Fruit fly (Drosophila melanogaster): Measurements from ENCODE around the gene Osi23.

The Osi23 gene

dm6 chr3R:30461608-30462243 is 16.9 kb upstream of the Osi23 start:
- TF ChIP-seq psq (optimal IDR thresholded peaks at IDR 0.05), result no peak
- TF ChIP-seq Myc (optimal IDR thresholded peaks at IDR 0.05), result no peak
- no peak for TF ChIP-seq h (optimal IDR thresholded peaks at IDR 0.05)
- no peak for TF ChIP-seq insv (optimal IDR thresholded peaks at IDR 0.05)
- TF ChIP-seq ttk (optimal IDR thresholded peaks at IDR 0.05), result no peak
- no peak for TF ChIP-seq Sin3A (optimal IDR thresholded peaks at IDR 0.05)

dm6 chr3R:30460187-30460586 is 15.3 kb upstream of the Osi23 start:
- no peak for TF ChIP-seq ttk (optimal IDR thresholded peaks at IDR 0.05)
- TF ChIP-seq Myc (optimal IDR thresholded peaks at IDR 0.05), result no peak
- no peak for TF ChIP-seq psq (optimal IDR thresholded peaks at IDR 0.05)
- TF ChIP-seq insv (optimal IDR thresholded peaks at IDR 0.05), result no peak
- TF ChIP-seq h (optimal IDR thresholded peaks at IDR 0.05), result no peak
- TF ChIP-seq Sin3A (optimal IDR thresholded peaks at IDR 0.05), result no peak

- TF ChIP-seq h (optimal IDR thresholded peaks at IDR 0.05), result no peak
These were observed 14.5 kb upstream of the Osi23 start, which contains the start of the genes CG2224 and CDase for dm6 chr3R:30459066-30459935. CG2224 (minus strand) TSS chr3R:30459300. CDase (plus strand) TSS chr3R:30459521.

DNA sequence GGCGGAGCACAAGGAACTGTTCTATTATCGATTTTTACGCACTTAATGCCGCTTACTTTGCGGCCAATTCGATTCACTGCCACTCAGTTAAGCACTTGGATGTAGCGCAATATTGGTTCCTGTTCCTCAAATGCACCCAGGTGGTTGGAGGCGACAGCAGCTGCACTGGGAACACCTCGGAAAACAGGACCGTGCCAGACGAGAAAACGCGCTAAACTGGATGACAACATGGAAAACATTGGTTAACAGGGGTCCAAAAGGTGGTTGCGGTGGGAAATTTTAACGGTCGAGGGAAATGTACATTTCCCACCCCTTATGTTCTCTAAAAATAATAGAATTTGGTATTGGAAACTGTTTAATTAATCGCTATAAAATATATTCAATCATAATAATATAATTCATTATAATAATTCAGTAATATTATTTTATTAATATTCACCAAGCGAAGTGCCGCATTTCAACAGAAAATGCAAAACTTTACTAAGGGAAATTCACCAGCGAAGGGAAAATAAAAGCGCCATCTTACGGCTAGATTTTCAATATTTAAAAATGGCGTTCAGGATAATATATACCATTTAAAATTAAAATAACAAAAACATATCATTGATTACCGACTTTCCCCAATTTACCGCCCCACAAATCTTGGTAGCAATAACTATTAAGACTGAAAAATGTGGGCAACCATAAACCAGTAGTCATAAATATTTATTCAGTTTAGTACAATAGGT is 11.1 kb upstream of the Osi23 start, which contains the start of gene aralar1:
Gene aralar1, minus strand, starts transcription at position 51 of the 728 bp plus-strand sequence.
- TF ChIP-seq h (optimal IDR thresholded peaks at IDR 0.05) (no peak), Sin3A (optimal IDR thresholded peaks at IDR 0.05) (no peak), insv (optimal IDR thresholded peaks at IDR 0.05) (no peak), psq (optimal IDR thresholded peaks at IDR 0.05) (no peak), ttk (optimal IDR thresholded peaks at IDR 0.05) (no peak), Myc (optimal IDR thresholded peaks at IDR 0.05) (no peak)

- TF ChIP-seq Myc (optimal IDR thresholded peaks at IDR 0.05) (no peak), h (optimal IDR thresholded peaks at IDR 0.05) (no peak), psq (optimal IDR thresholded peaks at IDR 0.05) (no peak), insv (optimal IDR thresholded peaks at IDR 0.05) (no peak), ttk (optimal IDR thresholded peaks at IDR 0.05) (no peak), Sin3A (optimal IDR thresholded peaks at IDR 0.05) (no peak)
These were observed 9.6 kb upstream of the Osi23 start for dm6 chr3R:30454442-30454841.

- no peak for TF ChIP-seq h (optimal IDR thresholded peaks at IDR 0.05)
- no peak for TF ChIP-seq Myc (optimal IDR thresholded peaks at IDR 0.05)
- TF ChIP-seq insv (optimal IDR thresholded peaks at IDR 0.05), result no peak
- TF ChIP-seq psq (optimal IDR thresholded peaks at IDR 0.05), result no peak
- no peak for TF ChIP-seq Sin3A (optimal IDR thresholded peaks at IDR 0.05)
- TF ChIP-seq ttk (optimal IDR thresholded peaks at IDR 0.05), result no peak
These were observed 8.4 kb upstream of the Osi23 start for dm6 chr3R:30453236-30453635.

- TF ChIP-seq insv (optimal IDR thresholded peaks at IDR 0.05), result no peak
These were observed 6.0 kb upstream of the Osi23 start for dm6 chr3R:30450690-30451343.

- TF ChIP-seq psq (optimal IDR thresholded peaks at IDR 0.05) (no peak), Myc (optimal IDR thresholded peaks at IDR 0.05) (no peak)
These were observed 5.4 kb upstream of the Osi23 start for dm6 chr3R:30450224-30450623.

- TF ChIP-seq ttk (optimal IDR thresholded peaks at IDR 0.05), result no peak
- TF ChIP-seq psq (optimal IDR thresholded peaks at IDR 0.05), result no peak
- TF ChIP-seq insv (optimal IDR thresholded peaks at IDR 0.05), result no peak
- no peak for TF ChIP-seq Myc (optimal IDR thresholded peaks at IDR 0.05)
- TF ChIP-seq Sin3A (optimal IDR thresholded peaks at IDR 0.05), result no peak
- no peak for TF ChIP-seq h (optimal IDR thresholded peaks at IDR 0.05)
These were observed 4.6 kb upstream of the Osi23 start for dm6 chr3R:30449446-30449845.

dm6 chr3R:30443549-30444133 is 1.2 kb downstream of the Osi23 start, which contains the start of gene CG15537:
CG15537 (minus strand) TSS chr3R:30443599.
- no peak for TF ChIP-seq Myc (optimal IDR thresholded peaks at IDR 0.05)
- no peak for TF ChIP-seq Sin3A (optimal IDR thresholded peaks at IDR 0.05)

DNA sequence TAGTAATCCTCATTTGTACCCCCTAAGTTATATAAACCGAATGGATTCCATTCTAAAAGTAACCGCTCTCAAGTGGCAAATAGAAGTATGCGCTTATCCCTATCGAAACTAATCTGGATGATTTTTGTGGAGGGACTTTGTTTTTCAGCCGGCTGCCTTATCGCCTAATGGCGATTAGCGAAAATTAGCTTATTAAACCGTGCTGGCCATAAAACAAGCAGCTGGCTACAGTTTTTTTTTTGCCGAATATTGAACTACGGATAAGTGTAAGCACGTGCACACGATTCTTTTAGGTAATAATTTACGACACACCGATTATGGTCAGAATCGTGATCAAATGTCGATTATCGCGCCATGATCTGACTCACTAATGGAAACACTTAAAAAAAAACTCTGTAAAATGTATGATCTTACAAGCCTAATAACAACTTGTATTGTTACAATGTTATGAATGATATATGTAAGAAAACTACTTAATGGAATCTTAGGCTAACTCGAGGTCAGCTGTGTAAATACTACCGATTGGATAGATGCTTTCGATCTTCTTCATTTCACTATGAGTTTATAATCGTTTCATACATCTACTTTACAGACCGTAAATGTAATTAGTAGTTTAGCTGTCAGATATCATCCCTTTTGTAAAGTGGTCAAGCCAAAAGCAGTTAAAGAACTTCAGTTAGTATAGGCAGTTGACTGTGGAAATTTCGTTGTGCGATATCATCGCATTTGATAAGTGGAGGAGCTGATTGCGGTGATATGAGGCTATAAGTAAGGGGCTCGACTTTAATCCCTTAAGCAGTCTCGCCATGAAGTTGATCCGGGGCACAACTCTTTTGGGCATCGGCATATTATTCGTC is 13.4 kb downstream of the Osi23 start, which contains the start of gene CG15534:
Gene CG15534, plus strand, starts transcription at position 807 of the 857 bp plus-strand sequence.
- no peak for TF ChIP-seq insv (optimal IDR thresholded peaks at IDR 0.05)
- no peak for TF ChIP-seq Sin3A (optimal IDR thresholded peaks at IDR 0.05)
- no peak for TF ChIP-seq psq (optimal IDR thresholded peaks at IDR 0.05)
- TF ChIP-seq ttk (optimal IDR thresholded peaks at IDR 0.05), result no peak

Data from Kc167 (cell line).